Fruit fly (Drosophila melanogaster) whole organism, embryonic: ENCODE results near the gene CG10730.

Source experiments
- Asciz ChIP-seq: fragments of 200-800 bp; sonication (Bioruptor generic); optimal IDR thresholded peaks from 2 replicates; lab custom pipeline; 2017; ENCODE audit warnings: missing biosample characterization, mild to moderate bottlenecking, missing genetic modification characterization, missing genetic modification reagents
- CG10543 ChIP-seq: fragments of 200-800 bp; sonication (Bioruptor generic); optimal IDR thresholded peaks from 3 replicates; lab custom pipeline; 2017; ENCODE audit warnings: missing biosample characterization, mild to moderate bottlenecking, missing genetic modification characterization, moderate library complexity
- CG10565 ChIP-seq: fragments of 200-800 bp; sonication (Bioruptor generic); optimal IDR thresholded peaks from 3 replicates; lab custom pipeline; 2016; ENCODE audit warnings: missing biosample characterization, mild to moderate bottlenecking, missing genetic modification characterization
- CG10959 ChIP-seq: fragments of 200-800 bp; sonication (Bioruptor generic); IDR thresholded peaks from 2 replicates; pipeline ENCODE4 v1.3.6; 2022; ENCODE audit warnings: missing biosample characterization, missing genetic modification characterization
- CG11398 ChIP-seq: fragments of 200-800 bp; sonication (Bioruptor generic); optimal IDR thresholded peaks from 2 replicates; lab custom pipeline; 2016; ENCODE audit warnings: missing biosample characterization, missing genetic modification characterization
- CG11695 ChIP-seq: fragments of 200-800 bp; sonication (Bioruptor generic); IDR thresholded peaks from 3 replicates; pipeline ENCODE4 v1.3.6; 2022; ENCODE audit warnings: missing biosample characterization, missing genetic modification characterization
- CG12744 ChIP-seq: fragments of 200-800 bp; sonication (Bioruptor generic); optimal IDR thresholded peaks from 2 replicates; lab custom pipeline; 2016; ENCODE audit warnings: missing biosample characterization, missing genetic modification characterization
- CG15696 ChIP-seq: fragments of 200-800 bp; sonication (Bioruptor generic); optimal IDR thresholded peaks from 2 replicates; lab custom pipeline; 2019; ENCODE audit warnings: missing biosample characterization, mild to moderate bottlenecking, missing genetic modification characterization, moderate library complexity
- CG16813 ChIP-seq: fragments of 200-800 bp; sonication (Bioruptor generic); IDR thresholded peaks from 3 replicates; pipeline ENCODE4 v1.3.6; 2022; ENCODE audit warnings: missing biosample characterization, missing genetic modification characterization; ENCODE audit not compliant: partially characterized antibody
- CG16863 ChIP-seq: fragments of 200-800 bp; sonication (Bioruptor generic); optimal IDR thresholded peaks from 3 replicates; lab custom pipeline; 2016; ENCODE audit warnings: missing biosample characterization, missing genetic modification characterization
- CG18262 ChIP-seq: fragments of 200-800 bp; optimal IDR thresholded peaks from 3 replicates; lab custom pipeline; 2019; ENCODE audit warnings: missing biosample characterization, mild to moderate bottlenecking, missing genetic modification characterization, moderate library complexity
- CG18476 ChIP-seq: fragments of 200-800 bp; sonication (Bioruptor generic); optimal IDR thresholded peaks from 2 replicates; lab custom pipeline; 2016; ENCODE audit warnings: missing biosample characterization, mild to moderate bottlenecking, missing genetic modification characterization
- CG2199 ChIP-seq: fragments of 200-800 bp; sonication (Bioruptor generic); IDR thresholded peaks from 3 replicates; pipeline ENCODE4 v1.3.6; 2022; ENCODE audit warnings: missing biosample characterization, missing genetic modification characterization
- CG3281 ChIP-seq: fragments of 200-800 bp; sonication (Bioruptor generic); optimal IDR thresholded peaks from 3 replicates; lab custom pipeline; 2017; ENCODE audit warnings: missing biosample characterization, mild to moderate bottlenecking, missing genetic modification characterization
- CG3726 ChIP-seq: fragments of 200-800 bp; sonication (Bioruptor generic); IDR thresholded peaks from 3 replicates; pipeline ENCODE4, ENCODE4 v1.3.6; 2022; ENCODE audit warnings: missing biosample characterization, missing genetic modification characterization
- CG4730 ChIP-seq: fragments of 200-800 bp; sonication (Bioruptor generic); IDR thresholded peaks from 2 replicates; pipeline ENCODE4 v1.3.6; 2022; ENCODE audit warnings: missing biosample characterization, missing genetic modification characterization
- CG6791 ChIP-seq: fragments of 200-800 bp; sonication (Bioruptor generic); IDR thresholded peaks from 3 replicates; pipeline ENCODE4 v1.3.6; 2022; ENCODE audit warnings: missing biosample characterization, missing genetic modification characterization; ENCODE audit not compliant: partially characterized antibody
- CG7372 ChIP-seq: fragments of 200-800 bp; sonication (Bioruptor generic); IDR thresholded peaks from 2 replicates; pipeline ENCODE4 v1.3.6; 2022; ENCODE audit warnings: missing biosample characterization, missing genetic modification characterization
- CG7928 ChIP-seq: fragments of 200-800 bp; sonication (Bioruptor generic); optimal IDR thresholded peaks from 2 replicates; lab custom pipeline; 2017; ENCODE audit warnings: missing biosample characterization, mild to moderate bottlenecking, missing genetic modification characterization
- CG7987 ChIP-seq: fragments of 200-800 bp; sonication (Bioruptor generic); optimal IDR thresholded peaks from 2 replicates; lab custom pipeline; 2018; ENCODE audit warnings: missing biosample characterization, mild to moderate bottlenecking, missing genetic modification characterization, moderate library complexity
- CG8924 ChIP-seq: fragments of 200-800 bp; optimal IDR thresholded peaks from 3 replicates; lab custom pipeline; 2019; ENCODE audit warnings: missing biosample characterization, mild to moderate bottlenecking, missing genetic modification characterization, moderate library complexity
- D ChIP-seq, 2 experiments: fragments of 200-800 bp in 1 of 2; fragments of >200 bp in 1 of 2; sonication (Bioruptor generic) in 1 of 2; optimal IDR thresholded peaks; 2 replicates in 1 of 2; 3 replicates in 1 of 2; lab custom pipeline; 2017; ENCODE audit warnings: mild to moderate bottlenecking in 1 of 2, missing biosample characterization in 1 of 2, missing genetic modification characterization in 1 of 2, missing genetic modification reagents in 1 of 2
- E2f1 ChIP-seq: fragments of 200-800 bp; sonication (Bioruptor generic); IDR thresholded peaks from 2 replicates; pipeline ENCODE4 v1.3.6; 2022; ENCODE audit warnings: missing biosample characterization, missing genetic modification characterization
- Eip74EF ChIP-seq, 2 experiments: fragments of 200-800 bp in 1 of 2; fragments of >200 bp in 1 of 2; sonication (Bioruptor generic) in 1 of 2; optimal IDR thresholded peaks; 2 replicates each; lab custom pipeline; 2017 to 2019; ENCODE audit warnings: missing biosample characterization in 2 of 2, missing genetic modification characterization in 2 of 2, mild to moderate bottlenecking in 1 of 2, moderate library complexity in 1 of 2
- HHEX ChIP-seq: fragments of 200-800 bp; sonication (Bioruptor generic); optimal IDR thresholded peaks from 3 replicates; lab custom pipeline; 2017; ENCODE audit warnings: missing biosample characterization, mild to moderate bottlenecking, missing genetic modification characterization, missing genetic modification reagents
- Hmr ChIP-seq: fragments of 200-800 bp; sonication (Bioruptor generic); optimal IDR thresholded peaks from 3 replicates; lab custom pipeline; 2017; ENCODE audit warnings: mild to moderate bottlenecking, missing biosample characterization, missing genetic modification reagents, missing genetic modification characterization
- Lhr ChIP-seq: fragments of 200-800 bp; sonication (Bioruptor generic); optimal IDR thresholded peaks from 3 replicates; lab custom pipeline; 2017; ENCODE audit warnings: mild to moderate bottlenecking, missing biosample characterization, missing genetic modification reagents, missing genetic modification characterization
- Lim3 ChIP-seq: fragments of 200-800 bp; sonication (Bioruptor generic); IDR thresholded peaks from 2 replicates; pipeline ENCODE4 v1.3.6; 2022; ENCODE audit warnings: missing biosample characterization, missing genetic modification characterization
- Opbp ChIP-seq: fragments of 200-800 bp; sonication (Bioruptor generic); IDR thresholded peaks from 3 replicates; pipeline ENCODE4 v1.3.6; 2022; ENCODE audit warnings: missing biosample characterization, missing genetic modification characterization; ENCODE audit not compliant: partially characterized antibody
- Optix ChIP-seq: fragments of 200-800 bp; sonication (Bioruptor generic); IDR thresholded peaks from 3 replicates; pipeline ENCODE4 v1.3.6; 2022; ENCODE audit warnings: missing biosample characterization, missing genetic modification characterization
- Six4 ChIP-seq: fragments of 200-800 bp; sonication (Bioruptor generic); optimal IDR thresholded peaks from 2 replicates; lab custom pipeline; 2016; ENCODE audit warnings: missing biosample characterization, missing genetic modification characterization
- Sry-δ ChIP-seq: fragments of 200-800 bp; sonication (Bioruptor generic); optimal IDR thresholded peaks from 2 replicates; lab custom pipeline; 2016; ENCODE audit warnings: missing biosample characterization, missing genetic modification characterization
- TFAM ChIP-seq: fragments of 200-800 bp; sonication (Bioruptor generic); optimal IDR thresholded peaks from 2 replicates; lab custom pipeline; 2017; ENCODE audit warnings: missing biosample characterization, missing genetic modification characterization, inconsistent platforms
- Xbp1 ChIP-seq: fragments of 200-800 bp; sonication (Bioruptor generic); optimal IDR thresholded peaks from 3 replicates; lab custom pipeline; 2016; ENCODE audit warnings: missing biosample characterization, mild to moderate bottlenecking, missing genetic modification characterization
- Xrp1 ChIP-seq: fragments of 200-800 bp; sonication (Bioruptor generic); IDR thresholded peaks from 2 replicates; pipeline ENCODE4 v1.3.6; 2022; ENCODE audit warnings: missing biosample characterization, missing genetic modification characterization
- cad ChIP-seq: fragments of >200 bp; optimal IDR thresholded peaks from 2 replicates; lab custom pipeline; 2017; ENCODE audit warnings: missing biosample characterization, missing genetic modification characterization
- ci ChIP-seq: fragments of 200-800 bp; sonication (Bioruptor generic); IDR thresholded peaks from 3 replicates; pipeline ENCODE4 v1.3.6; 2022; ENCODE audit warnings: missing biosample characterization, missing genetic modification characterization
- ems ChIP-seq: fragments of 200-800 bp; sonication (Bioruptor generic); optimal IDR thresholded peaks from 3 replicates; lab custom pipeline; 2016; ENCODE audit warnings: missing biosample characterization, missing genetic modification characterization
- gsb ChIP-seq: fragments of 200-800 bp; sonication (Bioruptor generic); IDR thresholded peaks from 2 replicates; pipeline ENCODE4 v1.3.6; 2022; ENCODE audit warnings: missing biosample characterization, missing genetic modification characterization
- her ChIP-seq: fragments of 200-800 bp; sonication (Bioruptor generic); optimal IDR thresholded peaks from 2 replicates; lab custom pipeline; 2016; ENCODE audit warnings: missing biosample characterization, missing genetic modification characterization
- knrl ChIP-seq: fragments of 200-800 bp; sonication (Bioruptor generic); IDR thresholded peaks from 3 replicates; pipeline ENCODE4 v1.3.6; 2022; ENCODE audit warnings: missing biosample characterization, missing genetic modification characterization; ENCODE audit not compliant: partially characterized antibody
- nmo ChIP-seq: fragments of 200-800 bp; sonication (Bioruptor generic); optimal IDR thresholded peaks from 2 replicates; lab custom pipeline; 2018; ENCODE audit warnings: missing biosample characterization, mild to moderate bottlenecking, missing genetic modification characterization, moderate library complexity
- onecut ChIP-seq: fragments of 200-800 bp; sonication (Bioruptor generic); IDR thresholded peaks from 2 replicates; pipeline ENCODE4 v1.3.6; 2022; ENCODE audit warnings: missing biosample characterization, missing genetic modification characterization
- run ChIP-seq: fragments of 200-800 bp; sonication (Bioruptor generic); optimal IDR thresholded peaks from 3 replicates; lab custom pipeline; 2018; ENCODE audit warnings: missing biosample characterization, mild to moderate bottlenecking, missing genetic modification characterization
- sd ChIP-seq: fragments of 200-800 bp; sonication (Bioruptor generic); optimal IDR thresholded peaks from 3 replicates; lab custom pipeline; 2018; ENCODE audit warnings: missing biosample characterization, mild to moderate bottlenecking, missing genetic modification characterization, moderate library complexity
- seq ChIP-seq: fragments of 200-800 bp; sonication (Bioruptor generic); IDR thresholded peaks from 2 replicates; pipeline ENCODE4 v1.3.6; 2022; ENCODE audit warnings: missing biosample characterization, missing genetic modification characterization
- sqz ChIP-seq: fragments of 200-800 bp; sonication (Bioruptor generic); optimal IDR thresholded peaks from 3 replicates; lab custom pipeline; 2018; ENCODE audit warnings: missing biosample characterization, mild to moderate bottlenecking, missing genetic modification characterization
- tap ChIP-seq: fragments of 200-800 bp; optimal IDR thresholded peaks from 3 replicates; lab custom pipeline; 2019; ENCODE audit warnings: missing biosample characterization, mild to moderate bottlenecking, missing genetic modification characterization, moderate library complexity
- z ChIP-seq: fragments of 200-800 bp; sonication (Bioruptor generic); IDR thresholded peaks from 3 replicates; pipeline ENCODE4 v1.3.6; 2022; ENCODE audit warnings: missing biosample characterization, missing genetic modification characterization
- zen2 ChIP-seq: fragments of 200-800 bp; sonication (Bioruptor generic); IDR thresholded peaks from 3 replicates; pipeline ENCODE4 v1.3.6; 2022; ENCODE audit warnings: missing biosample characterization, missing genetic modification characterization; ENCODE audit not compliant: partially characterized antibody

CG10730 gene

DNA sequence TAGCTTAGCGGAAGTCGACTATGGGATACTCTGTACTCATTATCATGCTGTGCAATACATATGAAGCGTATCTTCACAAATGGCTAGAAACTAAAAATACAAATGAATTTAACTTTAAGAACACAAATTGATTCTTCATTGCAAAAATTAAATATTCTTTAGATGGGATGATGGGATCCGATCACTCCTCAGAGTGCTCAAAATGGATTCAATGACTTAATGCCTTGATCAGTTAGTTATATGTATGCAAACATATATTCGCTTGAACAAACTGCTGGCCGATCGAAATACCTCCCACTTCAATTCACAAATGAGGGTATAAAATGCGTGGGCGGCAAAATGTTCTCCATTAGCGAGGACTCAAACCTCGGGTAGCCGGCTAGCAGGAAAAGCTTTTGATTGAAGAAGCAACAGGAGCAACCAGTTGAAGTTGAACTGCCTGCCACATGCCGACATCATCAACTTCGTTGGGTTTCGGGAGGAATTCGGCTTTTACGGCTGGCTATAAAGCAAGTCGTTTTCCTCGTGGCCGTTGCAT lies 44.5 kb downstream of the CG10730 start, which contains the start of gene sNPF (continued):
- TF ChIP-seq cad (GFP tag; lab: Kevin White, UChicago), result no peak
- no peak for TF ChIP-seq CG16813 (GFP tag; lab: Robert Waterston, UW)
- no peak for TF ChIP-seq CG10565 (GFP tag; lab: Kevin White, UChicago)
- peak; percentile 40 for TF ChIP-seq ems (GFP tag; lab: Kevin White, UChicago)
- TF ChIP-seq CG7987 (GFP tag; lab: Kevin White, UChicago), result no peak
- no peak for TF ChIP-seq CG4730 (GFP tag; lab: Robert Waterston, UW)
- TF ChIP-seq CG3281, result peak; percentile 62
- peak; percentile 39 for TF ChIP-seq CG16863 (GFP tag; lab: Kevin White, UChicago)
- no peak for TF ChIP-seq seq (GFP tag; lab: Robert Waterston, UW)
- TF ChIP-seq Optix (GFP tag; lab: Robert Waterston, UW), result no peak
- no peak for TF ChIP-seq Opbp (GFP tag; lab: Robert Waterston, UW)
- TF ChIP-seq CG15696 (tag; lab: Kevin White, UChicago), result no peak
- no peak for TF ChIP-seq D (optimal IDR thresholded peaks at IDR 0.05; lab: Kevin White, UChicago)
- TF ChIP-seq D (GFP tag; optimal IDR thresholded peaks at IDR 0.05; lab: Kevin White, UChicago), result no peak
- TF ChIP-seq Six4 (GFP tag; lab: Kevin White, UChicago), result peak; percentile 13
- no peak for TF ChIP-seq sqz (GFP tag; lab: Kevin White, UChicago)
- TF ChIP-seq Eip74EF (GFP tag; optimal IDR thresholded peaks at IDR 0.05; lab: Kevin White, UChicago), result no peak
- TF ChIP-seq Lhr, result no peak
- no peak for TF ChIP-seq CG18262 (tag; lab: Kevin White, UChicago)
- no peak for TF ChIP-seq ci (GFP tag; lab: Robert Waterston, UW)
- TF ChIP-seq Xbp1 (GFP tag; lab: Kevin White, UChicago), result peak; percentile 44
- TF ChIP-seq CG7928 (GFP tag; lab: Kevin White, UChicago), result no peak
- no peak for TF ChIP-seq E2f1 (GFP tag; lab: Robert Waterston, UW)
- TF ChIP-seq CG8924 (tag; lab: Kevin White, UChicago), result no peak
- no peak for TF ChIP-seq CG2199 (GFP tag; lab: Robert Waterston, UW)
- no peak for TF ChIP-seq Sry-δ (GFP tag; lab: Kevin White, UChicago)
- no peak for TF ChIP-seq CG3726 (GFP tag; lab: Robert Waterston, UW)
- no peak for TF ChIP-seq onecut (GFP tag; lab: Robert Waterston, UW)
- TF ChIP-seq knrl (GFP tag; lab: Robert Waterston, UW), result no peak
- peak; percentile 47 for TF ChIP-seq CG10543 (GFP tag; lab: Kevin White, UChicago)
- TF ChIP-seq HHEX (GFP tag; lab: Kevin White, UChicago), result peak; percentile 24
- TF ChIP-seq sd, result no peak
- peak; percentile 28 for TF ChIP-seq CG18476 (GFP tag; lab: Kevin White, UChicago)
- TF ChIP-seq gsb, result no peak
- TF ChIP-seq nmo (GFP tag; lab: Kevin White, UChicago), result peak; percentile 62
- TF ChIP-seq Xrp1 (GFP tag; lab: Robert Waterston, UW), result no peak
- TF ChIP-seq TFAM, result no peak
- no peak for TF ChIP-seq z (GFP tag; lab: Robert Waterston, UW)
- TF ChIP-seq CG6791 (GFP tag; lab: Robert Waterston, UW), result no peak
- no peak for TF ChIP-seq run
- TF ChIP-seq CG11695 (GFP tag; lab: Robert Waterston, UW), result no peak
- no peak for TF ChIP-seq tap (tag; lab: Kevin White, UChicago)
- no peak for TF ChIP-seq CG12744 (GFP tag; lab: Kevin White, UChicago)
- TF ChIP-seq CG11398 (GFP tag; lab: Kevin White, UChicago), result peak; percentile 8
- peak; percentile 44 for TF ChIP-seq her
- TF ChIP-seq CG7372, result no peak
- no peak for TF ChIP-seq Asciz
- TF ChIP-seq Hmr (GFP tag; lab: Kevin White, UChicago), result peak; percentile 87
- TF ChIP-seq zen2 (GFP tag; lab: Robert Waterston, UW), result no peak
- TF ChIP-seq CG10959 (GFP tag; lab: Robert Waterston, UW), result no peak
- TF ChIP-seq Lim3 (GFP tag; lab: Robert Waterston, UW), result no peak
